Fruit fly (Drosophila melanogaster): ENCODE data around the gene CG33986.

DNA sequence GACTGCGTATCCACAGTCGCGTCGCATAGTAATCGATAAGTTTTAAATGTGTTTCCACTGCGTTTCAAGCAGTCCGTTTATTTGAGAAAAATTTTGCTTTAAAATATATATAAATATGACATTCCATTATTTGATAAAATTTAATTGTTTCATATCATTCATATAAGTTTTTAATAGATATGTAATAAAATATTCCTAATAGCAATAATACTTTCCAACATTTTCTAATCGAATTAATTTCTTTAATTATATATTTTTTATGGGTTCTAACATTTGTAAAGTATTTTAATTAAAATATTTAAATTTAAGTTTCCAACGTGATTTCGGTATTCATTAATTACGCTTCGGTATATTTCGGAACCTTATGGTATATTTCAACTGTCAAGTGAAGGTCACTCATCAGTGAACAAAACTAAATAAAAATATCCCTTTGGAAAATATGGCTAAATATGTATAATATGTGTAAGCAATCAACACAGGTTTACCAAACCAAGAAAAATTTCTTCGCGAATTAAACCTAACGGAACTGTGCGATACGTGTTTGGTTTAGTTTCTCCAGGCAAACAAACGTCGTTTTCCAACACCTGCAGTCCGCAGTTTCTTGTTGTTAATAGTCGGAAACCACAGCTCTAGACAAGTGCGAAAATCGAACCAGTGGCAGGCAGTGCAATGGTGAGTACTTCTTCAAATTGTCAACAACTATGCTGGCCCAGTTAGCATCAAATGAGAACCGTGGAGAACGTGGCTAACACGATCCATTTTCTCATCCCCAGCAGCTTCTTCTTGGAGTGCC, 38.2 kb upstream of the CG33986 start, which contains the start of the genes CG7739 and SCCRO:
- TF ChIP-seq CG11902 (GFP tag; optimal IDR thresholded peaks at IDR 0.05), result no peak
- no peak for TF ChIP-seq Blimp-1 (GFP tag; optimal IDR thresholded peaks at IDR 0.05)
- TF ChIP-seq topi (GFP tag; optimal IDR thresholded peaks at IDR 0.05), result peak; percentile 15
- TF ChIP-seq salr (GFP tag; optimal IDR thresholded peaks at IDR 0.05), result no peak
- peak; percentile 43 for TF ChIP-seq CG10631 (GFP tag; optimal IDR thresholded peaks at IDR 0.05)
- peak; percentile 63 for TF ChIP-seq Gug (GFP tag; IDR thresholded peaks at IDR 0.05)
- TF ChIP-seq acj6 (GFP tag; optimal IDR thresholded peaks at IDR 0.05), result peak; percentile 33
- TF ChIP-seq pdm3 (GFP tag; optimal IDR thresholded peaks at IDR 0.05), result no peak
- peak; percentile 17 for TF ChIP-seq lz (GFP tag; optimal IDR thresholded peaks at IDR 0.05)

All from whole organism, prepupa.